Worm (Caenorhabditis elegans) whole organism, young adult: ENCODE data around the gene paqr-1.

Source experiments
- B0336.3 ChIP-seq: fragments of 200-800 bp; sonication (Bioruptor generic); IDR thresholded peaks from 2 replicates; pipeline ENCODE4 v1.3.6; 2022; ENCODE audit warnings: missing genetic modification characterization, missing compliant biosample characterization
- C17E4.6 ChIP-seq: fragments of 200-800 bp; sonication (Bioruptor generic); IDR thresholded peaks from 2 replicates; pipeline ENCODE4 v1.3.6; 2022; ENCODE audit warnings: missing genetic modification reagents, missing genetic modification characterization, missing compliant biosample characterization
- Y56A3A.18 ChIP-seq: fragments of 200-800 bp; sonication (Bioruptor generic); IDR thresholded peaks from 2 replicates; pipeline ENCODE4 v1.3.6; 2022; ENCODE audit warnings: missing genetic modification reagents, missing genetic modification characterization, missing compliant biosample characterization
- atf-7 ChIP-seq: sonication (generic microtip); optimal IDR thresholded peaks from 2 replicates; lab custom pipeline; 2017; ENCODE audit warnings: mild to moderate bottlenecking, missing genetic modification characterization, missing compliant biosample characterization
- dpl-1 ChIP-seq: fragments of 150-350 bp; optimal IDR thresholded peaks from 2 replicates; lab custom pipeline; 2014; ENCODE audit warnings: missing biosample characterization, missing genetic modification reagents, missing genetic modification characterization
- efl-1 ChIP-seq: fragments of 150-350 bp; optimal IDR thresholded peaks from 2 replicates; lab custom pipeline; 2014; ENCODE audit warnings: missing biosample characterization, missing genetic modification reagents, missing genetic modification characterization
- fkh-3 ChIP-seq: sonication (generic microtip); optimal IDR thresholded peaks from 2 replicates; lab custom pipeline; 2016; ENCODE audit warnings: mild to moderate bottlenecking, missing genetic modification characterization, missing compliant biosample characterization
- repo-1 ChIP-seq: sonication (generic microtip); optimal IDR thresholded peaks from 2 replicates; lab custom pipeline; 2017; ENCODE audit warnings: mild to moderate bottlenecking, missing genetic modification characterization, missing compliant biosample characterization
- rpc-1 ChIP-seq, 2 experiments: fragments of 150-350 bp in 1 of 2; sonication (generic microtip) in 1 of 2; optimal IDR thresholded peaks; 2 replicates each; lab custom pipeline; 2014 to 2018; ENCODE audit warnings: missing biosample characterization in 1 of 2, missing genetic modification characterization in 1 of 2, missing genetic modification reagents in 1 of 2, missing genotype in 1 of 2
- snpc-1.1 ChIP-seq: sonication (generic microtip); optimal IDR thresholded peaks from 2 replicates; lab custom pipeline; 2017; ENCODE audit warnings: missing genetic modification characterization, mild to moderate bottlenecking, missing compliant biosample characterization, antibody characterized with exemption, moderate library complexity, missing genotype, missing genetic modification reagents; ENCODE audit not compliant: insufficient read depth
- snpc-4 ChIP-seq, 5 experiments: fragments of 150-350 bp in 1 of 5; sonication (generic microtip) in 4 of 5; optimal IDR thresholded peaks; 2 replicates each; lab custom pipeline; 2014 to 2018; ENCODE audit warnings: missing genetic modification characterization in 5 of 5, missing biosample characterization in 3 of 5, antibody characterized with exemption in 2 of 5, mild to moderate bottlenecking in 2 of 5, missing compliant biosample characterization in 2 of 5, missing genotype in 2 of 5, moderate library complexity in 2 of 5, missing genetic modification reagents in 1 of 5
- unc-62 ChIP-seq: fragments of 150-350 bp; optimal IDR thresholded peaks from 2 replicates; lab custom pipeline; 2014; ENCODE audit warnings: missing biosample characterization, missing genetic modification reagents, missing genetic modification characterization
- ztf-18 ChIP-seq: sonication (generic microtip); optimal IDR thresholded peaks from 2 replicates; lab custom pipeline; 2016; ENCODE audit warnings: missing genotype, mild to moderate bottlenecking, missing genetic modification characterization, missing compliant biosample characterization

DNA sequence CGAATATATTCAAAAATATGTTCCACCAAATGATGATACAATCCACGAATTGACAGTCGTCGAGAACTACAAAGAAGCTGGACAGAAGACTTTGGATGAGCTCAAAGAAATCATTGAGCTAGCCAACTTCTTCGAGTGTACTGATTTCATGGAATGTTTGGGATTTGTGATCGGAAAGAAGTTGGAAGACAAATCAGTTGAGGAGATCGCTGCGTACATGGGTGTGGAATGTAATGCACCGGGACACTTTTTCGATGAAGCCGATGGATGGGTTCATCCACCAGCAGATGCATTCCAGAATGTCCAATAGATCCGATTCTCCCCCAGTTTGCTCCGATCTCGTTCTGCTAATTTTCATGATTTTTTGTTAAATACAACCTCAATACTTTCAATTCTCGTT is 48.3 kb upstream of the paqr-1 start:
- no peak for TF ChIP-seq C17E4.6
- no peak for TF ChIP-seq ztf-18
- TF ChIP-seq Y56A3A.18 (GFP tag; lab: Robert Waterston, UW), result no peak
- no peak for TF ChIP-seq fkh-3 (tag; lab: Kevin White, UChicago)
- no peak for TF ChIP-seq B0336.3 (GFP tag; lab: Robert Waterston, UW)
- TF ChIP-seq atf-7 (tag; lab: Kevin White, UChicago), result no peak
- no peak for TF ChIP-seq dpl-1 (GFP tag; lab: Kevin White, UChicago)
- TF ChIP-seq rpc-1 (optimal IDR thresholded peaks at IDR 0.05; lab: Kevin White, UChicago), result no peak
- TF ChIP-seq rpc-1 (tag; optimal IDR thresholded peaks at IDR 0.05; lab: Kevin White, UChicago), result no peak
- no peak for TF ChIP-seq efl-1 (GFP tag; lab: Kevin White, UChicago)
- TF ChIP-seq snpc-1.1 (tag; lab: Kevin White, UChicago), result no peak
- peak; percentile 53 for TF ChIP-seq repo-1 (tag; lab: Kevin White, UChicago)
- no peak for TF ChIP-seq unc-62 (GFP tag; lab: Kevin White, UChicago)
- TF ChIP-seq snpc-4 (GFP tag; optimal IDR thresholded peaks at IDR 0.05; lab: Kevin White, UChicago), result no peak
- TF ChIP-seq snpc-4 (tag; optimal IDR thresholded peaks at IDR 0.05; lab: Kevin White, UChicago), result no peak
